Fruit fly (Drosophila melanogaster) whole organism, prepupa: ENCODE data around the gene CG1622.

ENCODE experiments used
- CG11294 ChIP-seq: fragments of 200-800 bp; sonication (Bioruptor generic); IDR thresholded peaks from 2 replicates; pipeline ENCODE4 v1.3.6; 2022; ENCODE audit warnings: missing biosample characterization, missing genetic modification characterization
- CG11762 ChIP-seq: fragments of 200-800 bp; sonication (Bioruptor generic); optimal IDR thresholded peaks from 3 replicates; lab custom pipeline; 2016; ENCODE audit warnings: missing biosample characterization, missing genetic modification characterization; ENCODE audit not compliant: insufficient read depth
- CG8632 ChIP-seq: fragments of 200-800 bp; sonication (Bioruptor generic); optimal IDR thresholded peaks from 3 replicates; lab custom pipeline; 2016; ENCODE audit warnings: missing biosample characterization, missing genetic modification characterization
- Smox ChIP-seq: fragments of 200-800 bp; sonication (Bioruptor generic); optimal IDR thresholded peaks from 3 replicates; lab custom pipeline; 2016; ENCODE audit warnings: missing biosample characterization, missing genetic modification characterization

- TF ChIP-seq Smox (GFP tag; lab: Kevin White, UChicago) (no peak), CG11294 (GFP tag; lab: Robert Waterston, UW) (0 out of 2 replicates have a peak, but pooled peaks have one; percentile 19), CG11762 (GFP tag; lab: Kevin White, UChicago) (no peak), CG8632 (GFP tag; lab: Kevin White, UChicago) (no peak)
Observed at dm6 chrX:13253062-13253724, 43.7 kb upstream of the CG1622 start.
